Fruit fly (Drosophila melanogaster): ENCODE results near the gene CG4935.
A peak's percentile ranks its signal among the peaks of the same experiment; 100 is the strongest.

The CG4935 gene

DNA sequence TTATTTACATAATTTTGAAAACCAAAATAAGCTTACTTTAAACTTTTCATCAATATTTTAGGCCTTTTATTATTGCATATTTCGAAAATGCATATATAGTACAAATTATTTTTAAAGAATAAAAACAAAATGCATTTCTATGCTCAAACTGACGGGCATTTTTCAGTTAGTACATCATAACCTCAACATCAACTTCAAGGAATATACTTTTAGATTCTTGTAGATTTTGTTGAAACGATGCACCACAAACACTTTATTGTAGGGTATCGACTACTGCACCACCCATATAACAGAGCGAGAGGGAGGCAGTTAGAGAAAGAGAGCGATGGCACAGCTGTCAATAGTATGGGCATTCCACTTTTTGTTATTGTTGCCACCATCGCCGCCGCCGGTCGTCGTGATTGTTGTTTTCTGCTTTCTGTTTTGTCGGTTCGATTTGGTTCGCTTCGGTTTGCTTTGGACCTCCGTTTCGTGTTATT, 17.9 kb downstream of the CG4935 start (continued):
- peak; percentile 85 for TF ChIP-seq CG18599 (GFP tag; optimal IDR thresholded peaks at IDR 0.05)
- TF ChIP-seq bowl (GFP tag; IDR thresholded peaks at IDR 0.05), result peak; percentile 56; the same call in 1 of the 2 replicates
- TF ChIP-seq Mad (GFP tag; optimal IDR thresholded peaks at IDR 0.05), result peak; percentile 84
- peak; percentile 78 for TF ChIP-seq CG8281 (tag; optimal IDR thresholded peaks at IDR 0.05)
- peak; percentile 78 for TF ChIP-seq danr (GFP tag; IDR thresholded peaks at IDR 0.05)
- TF ChIP-seq pita (GFP tag; optimal IDR thresholded peaks at IDR 0.05), result no peak
- no peak for TF ChIP-seq vnd (GFP tag; IDR thresholded peaks at IDR 0.05; ENCODE audit: partially characterized antibody)
- TF ChIP-seq CkIIα-i1 (GFP tag; IDR thresholded peaks at IDR 0.05), result no peak
- TF ChIP-seq lilli (GFP tag; optimal IDR thresholded peaks at IDR 0.05), result peak; percentile 88
- TF ChIP-seq tgo (GFP tag; IDR thresholded peaks at IDR 0.05), result peak; percentile 82
- TF ChIP-seq ase (GFP tag; IDR thresholded peaks at IDR 0.05), result peak; percentile 71; the same call in 2 of the 3 replicates
- peak; percentile 55 for TF ChIP-seq Lim3 (GFP tag; IDR thresholded peaks at IDR 0.05)
- peak; percentile 40 for TF ChIP-seq pfk (GFP tag; optimal IDR thresholded peaks at IDR 0.05)
- TF ChIP-seq fd3F (GFP tag; optimal IDR thresholded peaks at IDR 0.05), result peak; percentile 85
- no peak for TF ChIP-seq inv (GFP tag; IDR thresholded peaks at IDR 0.05; ENCODE audit: partially characterized antibody)
- peak; percentile 68 to 97 for TF ChIP-seq Hr51 (GFP tag; optimal IDR thresholded peaks at IDR 0.05)
- TF ChIP-seq sd (tag; optimal IDR thresholded peaks at IDR 0.05), result peak; percentile 73
- TF ChIP-seq ac (GFP tag; optimal IDR thresholded peaks at IDR 0.05), result peak; percentile 83
- peak; percentile 42 for TF ChIP-seq TFAM (GFP tag; optimal IDR thresholded peaks at IDR 0.05)
- peak; percentile 94 for TF ChIP-seq CG17829 (tag; optimal IDR thresholded peaks at IDR 0.05)
- no peak for TF ChIP-seq cas (GFP tag; IDR thresholded peaks at IDR 0.05)
- peak; percentile 52 for TF ChIP-seq CG6854 (GFP tag; optimal IDR thresholded peaks at IDR 0.05)
- TF ChIP-seq CG4854 (GFP tag; optimal IDR thresholded peaks at IDR 0.05), result peak; percentile 84
- TF ChIP-seq CG8944 (GFP tag; optimal IDR thresholded peaks at IDR 0.05), result peak; percentile 78
- TF ChIP-seq CG33213 (GFP tag; optimal IDR thresholded peaks at IDR 0.05), result peak; percentile 65
- peak; percentile 90 for TF ChIP-seq jing (GFP tag; optimal IDR thresholded peaks at IDR 0.05)
- TF ChIP-seq CG31224 (GFP tag; IDR thresholded peaks at IDR 0.05), result peak; percentile 38; the same call in 1 of the 2 replicates
- TF ChIP-seq chinmo (GFP tag; IDR thresholded peaks at IDR 0.05; ENCODE audit: partially characterized antibody), result peak; percentile 89; the same call in 3 of the 4 replicates
- TF ChIP-seq CG30020 (tag; optimal IDR thresholded peaks at IDR 0.05), result peak; percentile 75
- TF ChIP-seq gfzf (GFP tag; optimal IDR thresholded peaks at IDR 0.05), result no peak
- TF ChIP-seq CG7839 (tag; optimal IDR thresholded peaks at IDR 0.05), result peak; percentile 94
- no peak for TF ChIP-seq unc-4 (GFP tag; IDR thresholded peaks at IDR 0.05; ENCODE audit: partially characterized antibody)
- no peak for TF ChIP-seq Bgb (GFP tag; IDR thresholded peaks at IDR 0.05; ENCODE audit: partially characterized antibody)
- peak; percentile 66 for TF ChIP-seq Ada2b (GFP tag; IDR thresholded peaks at IDR 0.05)
- peak; percentile 51 for TF ChIP-seq CG31365 (tag; optimal IDR thresholded peaks at IDR 0.05)
- TF ChIP-seq usp (GFP tag; optimal IDR thresholded peaks at IDR 0.05), result no peak
- TF ChIP-seq CTCF (GFP tag; optimal IDR thresholded peaks at IDR 0.05), result peak; percentile 63
- peak; percentile 91 for TF ChIP-seq CG12219 (GFP tag; optimal IDR thresholded peaks at IDR 0.05)
- TF ChIP-seq fru (optimal IDR thresholded peaks at IDR 0.05), result no peak
- TF ChIP-seq CG9215 (GFP tag; IDR thresholded peaks at IDR 0.05), result peak; percentile 39; the same call in 1 of the 2 replicates
- TF ChIP-seq toy (GFP tag; IDR thresholded peaks at IDR 0.05), result no peak
- TF ChIP-seq CG7745 (tag; optimal IDR thresholded peaks at IDR 0.05), result no peak
- peak; percentile 62 for TF ChIP-seq NK7.1 (GFP tag; optimal IDR thresholded peaks at IDR 0.05)
- peak; percentile 86 for TF ChIP-seq NC2β (GFP tag; optimal IDR thresholded peaks at IDR 0.05)
- peak; percentile 76 for TF ChIP-seq CG3838 (GFP tag; optimal IDR thresholded peaks at IDR 0.05)
- peak; percentile 68 for TF ChIP-seq eyg (GFP tag; optimal IDR thresholded peaks at IDR 0.05)
- TF ChIP-seq CG11560 (tag; IDR thresholded peaks at IDR 0.05), result peak; percentile 27; the same call in 1 of the 3 replicates
- peak; percentile 45 for TF ChIP-seq CG10565 (GFP tag; optimal IDR thresholded peaks at IDR 0.05)
- peak; percentile 47 for TF ChIP-seq Fer2 (tag; optimal IDR thresholded peaks at IDR 0.05)
- peak; percentile 82 for TF ChIP-seq bab2 (GFP tag; optimal IDR thresholded peaks at IDR 0.05)
- TF ChIP-seq her (GFP tag; optimal IDR thresholded peaks at IDR 0.05), result peak; percentile 58
